Fruit fly (Drosophila melanogaster): ENCODE measurements around the gene msi.

The msi gene

DNA sequence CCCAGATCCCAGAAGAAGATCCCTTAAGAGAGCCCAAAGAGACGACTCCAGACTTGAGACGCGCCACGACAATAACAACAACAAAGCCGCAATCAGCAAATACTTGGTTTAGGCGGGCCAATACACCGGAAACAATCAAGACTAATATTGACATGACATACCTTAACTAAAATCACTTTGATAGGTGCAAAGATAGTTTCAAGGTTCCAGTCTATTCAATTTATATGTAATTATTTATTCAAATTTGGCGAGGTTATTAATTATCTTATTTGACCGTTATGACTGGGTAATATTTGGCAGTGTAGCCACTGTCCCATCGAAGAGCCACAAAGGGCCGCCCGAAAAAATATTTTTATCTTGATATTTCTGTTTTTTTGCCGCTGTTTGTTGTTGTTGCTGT lies 124.5 kb downstream of the msi start (continued):
- TF ChIP-seq CG2202 (tag; optimal IDR thresholded peaks at IDR 0.05) (peak; percentile 21), CG3995 (GFP tag; optimal IDR thresholded peaks at IDR 0.05) (no peak), bigmax (GFP tag; optimal IDR thresholded peaks at IDR 0.05) (no peak), fd96Cb (tag; optimal IDR thresholded peaks at IDR 0.05) (peak; percentile 61), CG10654 (GFP tag; optimal IDR thresholded peaks at IDR 0.05) (peak; percentile 38), E2f1 (GFP tag; IDR thresholded peaks at IDR 0.05) (peak; percentile 44; the same call in 1 of the 2 replicates), pfk (GFP tag; optimal IDR thresholded peaks at IDR 0.05) (no peak), fd102C (GFP tag; optimal IDR thresholded peaks at IDR 0.05) (peak; percentile 66), CG8359 (GFP tag; optimal IDR thresholded peaks at IDR 0.05; ENCODE audit: borderline replicate concordance) (peak; percentile 55), Lim3 (GFP tag; IDR thresholded peaks at IDR 0.05) (no peak), CG12104 (GFP tag; optimal IDR thresholded peaks at IDR 0.05) (peak; percentile 4), CG18619 (GFP tag; optimal IDR thresholded peaks at IDR 0.05) (peak; percentile 33), Sox100B (GFP tag; optimal IDR thresholded peaks at IDR 0.05) (peak; percentile 16), CG9215 (GFP tag; IDR thresholded peaks at IDR 0.05) (0 out of 2 replicates have a peak, but pooled peaks have one; percentile 27), dimm (GFP tag; IDR thresholded peaks at IDR 0.05) (no peak), vfl (GFP tag; optimal IDR thresholded peaks at IDR 0.05) (no peak), tio (GFP tag; optimal IDR thresholded peaks at IDR 0.05) (peak; percentile 1), zf30C (GFP tag; optimal IDR thresholded peaks at IDR 0.05) (peak; percentile 81), CG8388 (GFP tag; optimal IDR thresholded peaks at IDR 0.05) (peak; percentile 38), Lhr (GFP tag; optimal IDR thresholded peaks at IDR 0.05) (no peak), croc (GFP tag; conservative IDR thresholded peaks at IDR 0.05) (0 out of 3 replicates have a peak, but pooled peaks have one; percentile 33), gt (GFP tag; IDR thresholded peaks at IDR 0.05) (0 out of 2 replicates have a peak, but pooled peaks have one; percentile 30), ERR (GFP tag; optimal IDR thresholded peaks at IDR 0.05) (no peak), CG8765 (GFP tag; IDR thresholded peaks at IDR 0.05) (peak; percentile 70), CG18262 (tag; optimal IDR thresholded peaks at IDR 0.05) (peak; percentile 73), CG4360 (GFP tag; IDR thresholded peaks at IDR 0.05) (peak; percentile 70), Hmr (GFP tag; optimal IDR thresholded peaks at IDR 0.05) (no peak), sim (GFP tag; IDR thresholded peaks at IDR 0.05) (peak; percentile 52; the same call in 1 of the 2 replicates), CG4820 (GFP tag; optimal IDR thresholded peaks at IDR 0.05) (peak; percentile 62), CG31441 (GFP tag; IDR thresholded peaks at IDR 0.05) (peak; percentile 61), CG32772 (GFP tag; IDR thresholded peaks at IDR 0.05) (peak; percentile 21; the same call in 1 of the 2 replicates), pho (GFP tag; optimal IDR thresholded peaks at IDR 0.05) (no peak), CG30403 (GFP tag; optimal IDR thresholded peaks at IDR 0.05) (peak; percentile 53), inv (GFP tag; IDR thresholded peaks at IDR 0.05; ENCODE audit: partially characterized antibody) (no peak), pum (GFP tag; optimal IDR thresholded peaks at IDR 0.05) (peak; percentile 43), CG2120 (GFP tag; optimal IDR thresholded peaks at IDR 0.05) (peak; percentile 9), dan (GFP tag; IDR thresholded peaks at IDR 0.05) (0 out of 2 replicates have a peak, but pooled peaks have one; percentile 18), peb (GFP tag; IDR thresholded peaks at IDR 0.05) (peak; percentile 30; the same call in 1 of the 2 replicates), sna (GFP tag; IDR thresholded peaks at IDR 0.05; ENCODE audit: partially characterized antibody) (no peak), Rfx (GFP tag; IDR thresholded peaks at IDR 0.05) (peak; percentile 64), CG3847 (GFP tag; IDR thresholded peaks at IDR 0.05) (no peak), CG1602 (GFP tag; optimal IDR thresholded peaks at IDR 0.05) (peak; percentile 43), Ets65A (GFP tag) (peak; percentile 55), chif (GFP tag; optimal IDR thresholded peaks at IDR 0.05) (peak; percentile 27 to 54), CG13775 (GFP tag; optimal IDR thresholded peaks at IDR 0.05) (peak; percentile 43), CG8924 (tag; optimal IDR thresholded peaks at IDR 0.05) (peak; percentile 72), bowl (GFP tag; IDR thresholded peaks at IDR 0.05) (no peak), dpn (GFP tag; optimal IDR thresholded peaks at IDR 0.05) (peak; percentile 24 to 31), bsh (GFP tag; optimal IDR thresholded peaks at IDR 0.05) (peak; percentile 21 to 64), sc (optimal IDR thresholded peaks at IDR 0.05) (no peak), sc (GFP tag; optimal IDR thresholded peaks at IDR 0.05) (peak; percentile 1)
